Fruit fly (Drosophila melanogaster): ENCODE data around the gene Naa40.

Gene Naa40

DNA sequence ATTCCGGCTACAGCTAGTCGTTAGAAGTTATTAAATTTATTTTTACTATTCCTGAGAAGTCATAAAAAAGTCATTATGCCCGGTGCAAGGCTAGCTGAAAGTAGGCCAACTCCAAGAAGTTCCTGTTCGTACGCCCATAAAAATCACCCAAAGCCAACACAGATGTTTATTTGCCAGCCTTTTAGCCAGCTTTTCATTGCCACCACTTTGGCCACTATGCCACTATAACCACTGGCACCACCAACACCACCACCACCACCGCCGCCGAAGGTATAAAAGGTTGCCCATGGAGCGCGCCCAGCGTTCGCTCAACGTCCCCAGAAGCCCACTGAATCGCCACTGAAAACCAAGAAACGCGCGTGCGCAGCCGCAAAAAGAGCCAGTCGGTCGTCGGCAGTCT lies 6.4 kb downstream of the Naa40 start, which contains the start of gene CG15506:
Gene CG15506, plus strand, starts transcription at position 301 of the 400 bp plus-strand sequence.
- peak; percentile 18; the same call in 1 of the 3 replicates for TF ChIP-seq ci (GFP tag; IDR thresholded peaks at IDR 0.05)
- peak; percentile 24; the same call in 1 of the 3 replicates for TF ChIP-seq ken (GFP tag; IDR thresholded peaks at IDR 0.05)
- no peak for TF ChIP-seq CG4424 (GFP tag; optimal IDR thresholded peaks at IDR 0.05)

DNA sequence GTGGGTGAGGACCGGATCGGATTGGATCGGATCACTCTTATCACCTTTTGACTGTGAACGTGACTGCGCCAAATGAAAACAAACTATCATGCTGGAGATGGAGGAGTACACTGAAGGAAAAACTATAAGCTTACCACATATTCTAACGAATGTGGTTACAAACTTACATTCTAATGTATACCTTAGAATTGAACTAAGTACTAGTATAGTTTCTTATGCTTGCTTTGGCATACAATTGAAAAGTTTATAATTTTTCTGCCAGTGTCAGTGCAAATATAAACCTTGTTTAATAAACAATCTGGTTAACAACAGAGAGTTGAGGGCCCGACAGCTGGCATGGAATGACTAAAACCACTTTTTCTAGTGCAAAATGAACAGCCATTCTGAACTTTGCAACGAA lies 7.2 kb downstream of the Naa40 start:
- TF ChIP-seq zfh1 (GFP tag; IDR thresholded peaks at IDR 0.05) = peak; percentile 52; the same call in 1 of the 3 replicates
- TF ChIP-seq tgo (GFP tag; IDR thresholded peaks at IDR 0.05) = no peak
- peak in 1 of 2 experiments; percentile 36 for TF ChIP-seq Hr51 (GFP tag; optimal IDR thresholded peaks at IDR 0.05)
- TF ChIP-seq CG9609 (GFP tag; optimal IDR thresholded peaks at IDR 0.05) = no peak
- TF ChIP-seq CG7556 (GFP tag; optimal IDR thresholded peaks at IDR 0.05) = no peak
- TF ChIP-seq gcm2 (GFP tag; optimal IDR thresholded peaks at IDR 0.05) = no peak
- TF ChIP-seq CG14860 (GFP tag; IDR thresholded peaks at IDR 0.05; ENCODE audit: partially characterized antibody) = no peak
- no peak for TF ChIP-seq Eip74EF (GFP tag; optimal IDR thresholded peaks at IDR 0.05)
- TF ChIP-seq lab (GFP tag; optimal IDR thresholded peaks at IDR 0.05) = peak; percentile 7
- peak; percentile 4 for TF ChIP-seq CG3995 (GFP tag; optimal IDR thresholded peaks at IDR 0.05)
- TF ChIP-seq PHDP (tag; optimal IDR thresholded peaks at IDR 0.05) = peak; percentile 30
- TF ChIP-seq cwo (GFP tag; optimal IDR thresholded peaks at IDR 0.05) = peak; percentile 24
- TF ChIP-seq phol (tag; optimal IDR thresholded peaks at IDR 0.05) = peak; percentile 50
- TF ChIP-seq sens (GFP tag) = peak; percentile 69
- no peak for TF ChIP-seq NK7.1 (GFP tag; optimal IDR thresholded peaks at IDR 0.05)
- peak; percentile 45 for TF ChIP-seq fd96Cb (tag; optimal IDR thresholded peaks at IDR 0.05)
- TF ChIP-seq CG9215 (GFP tag; IDR thresholded peaks at IDR 0.05) = no peak
- no peak for TF ChIP-seq CG13123 (GFP tag; optimal IDR thresholded peaks at IDR 0.05)
- no peak for TF ChIP-seq cg (GFP tag; optimal IDR thresholded peaks at IDR 0.05)
- TF ChIP-seq CG10274 (GFP tag; optimal IDR thresholded peaks at IDR 0.05) = no peak
- peak; percentile 8; the same call in 1 of the 2 replicates for TF ChIP-seq CG32532 (GFP tag; IDR thresholded peaks at IDR 0.05)
- TF ChIP-seq Med (GFP tag) = peak; percentile 83
- TF ChIP-seq CG3065 (GFP tag; optimal IDR thresholded peaks at IDR 0.05) = no peak
- no peak for TF ChIP-seq chinmo (GFP tag; IDR thresholded peaks at IDR 0.05; ENCODE audit: partially characterized antibody)
- TF ChIP-seq Six4 (GFP tag; optimal IDR thresholded peaks at IDR 0.05) = peak; percentile 5
- TF ChIP-seq salm (tag; optimal IDR thresholded peaks at IDR 0.05) = peak; percentile 32
- no peak for TF ChIP-seq HmgZ (tag; optimal IDR thresholded peaks at IDR 0.05)
- TF ChIP-seq dmrt11E (tag; optimal IDR thresholded peaks at IDR 0.05) = peak; percentile 17
- no peak for TF ChIP-seq CG13287 (GFP tag; IDR thresholded peaks at IDR 0.05; ENCODE audit: partially characterized antibody)
- TF ChIP-seq CG2712 (tag; optimal IDR thresholded peaks at IDR 0.05) = peak; percentile 38
- TF ChIP-seq psq (GFP tag; optimal IDR thresholded peaks at IDR 0.05) = no peak
- peak; percentile 75 for TF ChIP-seq ci (GFP tag; IDR thresholded peaks at IDR 0.05)
- TF ChIP-seq jing (GFP tag; optimal IDR thresholded peaks at IDR 0.05) = peak; percentile 41
- TF ChIP-seq kah (GFP tag; optimal IDR thresholded peaks at IDR 0.05) = no peak
- no peak for TF ChIP-seq Taf1 (GFP tag; IDR thresholded peaks at IDR 0.05)
- no peak for TF ChIP-seq CG10267 (tag; optimal IDR thresholded peaks at IDR 0.05)
- no peak for TF ChIP-seq CG3163 (GFP tag; optimal IDR thresholded peaks at IDR 0.05)
- TF ChIP-seq CG11696 (GFP tag; IDR thresholded peaks at IDR 0.05) = no peak
- TF ChIP-seq CG18764 (GFP tag; optimal IDR thresholded peaks at IDR 0.05) = no peak
- TF ChIP-seq CG1603 (tag; optimal IDR thresholded peaks at IDR 0.05) = peak; percentile 59
- peak; percentile 42; the same call in 1 of the 2 replicates for TF ChIP-seq H2.0 (GFP tag; IDR thresholded peaks at IDR 0.05)
- no peak for TF ChIP-seq ERR (GFP tag; optimal IDR thresholded peaks at IDR 0.05)
- TF ChIP-seq CG8388 (GFP tag; optimal IDR thresholded peaks at IDR 0.05) = peak; percentile 53
- TF ChIP-seq CG3726 (GFP tag; IDR thresholded peaks at IDR 0.05) = no peak
- TF ChIP-seq CG2120 (GFP tag; optimal IDR thresholded peaks at IDR 0.05) = peak; percentile 10
- TF ChIP-seq CG6689 (GFP tag; IDR thresholded peaks at IDR 0.05) = 0 out of 2 replicates have a peak, but pooled peaks have one; percentile 22
